Fruit fly (Drosophila melanogaster) whole organism, prepupa: ENCODE data around the gene CG10898.

Experiments
- Blimp-1 ChIP-seq: fragments of 200-800 bp; sonication (Bioruptor generic); optimal IDR thresholded peaks from 3 replicates; lab custom pipeline; 2017; ENCODE audit warnings: missing biosample characterization, missing genetic modification characterization, mild to moderate bottlenecking, moderate library complexity, missing genetic modification reagents
- CG10669 ChIP-seq: fragments of 200-800 bp; sonication (Bioruptor generic); optimal IDR thresholded peaks from 3 replicates; lab custom pipeline; 2018; ENCODE audit warnings: missing biosample characterization, mild to moderate bottlenecking, missing genetic modification characterization, moderate library complexity
- CG11294 ChIP-seq: fragments of 200-800 bp; sonication (Bioruptor generic); IDR thresholded peaks from 2 replicates; pipeline ENCODE4 v1.3.6; 2022; ENCODE audit warnings: missing biosample characterization, missing genetic modification characterization
- CG15336 ChIP-seq: fragments of 200-800 bp; sonication (Bioruptor generic); IDR thresholded peaks from 2 replicates; pipeline ENCODE4 v1.3.6; 2022; ENCODE audit warnings: missing biosample characterization, missing genetic modification characterization
- CG1621 ChIP-seq: fragments of 200-800 bp; sonication (Bioruptor generic); optimal IDR thresholded peaks from 3 replicates; lab custom pipeline; 2018; ENCODE audit warnings: missing biosample characterization, mild to moderate bottlenecking, missing genetic modification characterization
- CG16779 ChIP-seq: fragments of 200-800 bp; sonication (Bioruptor generic); optimal IDR thresholded peaks from 3 replicates; lab custom pipeline; 2017; ENCODE audit warnings: missing biosample characterization, mild to moderate bottlenecking, missing genetic modification characterization
- CG3032 ChIP-seq: fragments of 200-800 bp; optimal IDR thresholded peaks from 2 replicates; lab custom pipeline; 2019; ENCODE audit warnings: missing biosample characterization, mild to moderate bottlenecking, missing genetic modification characterization, moderate library complexity
- CG34406 ChIP-seq: fragments of 200-800 bp; sonication (Bioruptor generic); optimal IDR thresholded peaks from 3 replicates; lab custom pipeline; 2016; ENCODE audit warnings: missing biosample characterization, missing genetic modification characterization
- CG4318 ChIP-seq: fragments of 200-800 bp; sonication (Bioruptor generic); optimal IDR thresholded peaks from 3 replicates; lab custom pipeline; 2017; ENCODE audit warnings: missing biosample characterization, mild to moderate bottlenecking, missing genetic modification characterization
- CG6163 ChIP-seq: fragments of 200-800 bp; sonication (Bioruptor generic); IDR thresholded peaks from 3 replicates; pipeline ENCODE4 v1.3.6; 2022; ENCODE audit warnings: missing biosample characterization, missing genetic modification characterization
- CG6276 ChIP-seq: fragments of 200-800 bp; sonication (Bioruptor generic); optimal IDR thresholded peaks from 2 replicates; lab custom pipeline; 2017; ENCODE audit warnings: missing biosample characterization, mild to moderate bottlenecking, missing genetic modification characterization
- CG6792 ChIP-seq: fragments of 200-800 bp; sonication (Bioruptor generic); optimal IDR thresholded peaks from 3 replicates; lab custom pipeline; 2016; ENCODE audit warnings: missing biosample characterization, missing genetic modification characterization
- CG6808 ChIP-seq: fragments of 200-800 bp; sonication (Bioruptor generic); optimal IDR thresholded peaks from 3 replicates; lab custom pipeline; 2017; ENCODE audit warnings: missing biosample characterization, missing genetic modification characterization, mild to moderate bottlenecking, moderate library complexity, missing genetic modification reagents
- CG6854 ChIP-seq: fragments of 200-800 bp; sonication (Bioruptor generic); optimal IDR thresholded peaks from 2 replicates; lab custom pipeline; 2017; ENCODE audit warnings: missing biosample characterization, mild to moderate bottlenecking, missing genetic modification characterization
- CG7368 ChIP-seq: fragments of 200-800 bp; sonication (Bioruptor generic); optimal IDR thresholded peaks from 3 replicates; lab custom pipeline; 2016; ENCODE audit warnings: missing biosample characterization, missing genetic modification characterization
- CG8119 ChIP-seq: fragments of 200-800 bp; sonication (Bioruptor generic); IDR thresholded peaks from 3 replicates; pipeline ENCODE4 v1.3.6; 2022; ENCODE audit warnings: missing biosample characterization, missing genetic modification characterization
- CG8319 ChIP-seq: fragments of 200-800 bp; sonication (Bioruptor generic); optimal IDR thresholded peaks from 3 replicates; lab custom pipeline; 2016; ENCODE audit warnings: missing biosample characterization, missing genetic modification characterization
- CG8632 ChIP-seq: fragments of 200-800 bp; sonication (Bioruptor generic); optimal IDR thresholded peaks from 3 replicates; lab custom pipeline; 2016; ENCODE audit warnings: missing biosample characterization, missing genetic modification characterization
- CG9139 ChIP-seq: fragments of 200-800 bp; sonication (Bioruptor generic); optimal IDR thresholded peaks from 3 replicates; lab custom pipeline; 2017; ENCODE audit warnings: missing biosample characterization, mild to moderate bottlenecking, missing genetic modification characterization
- Eip75B ChIP-seq: fragments of 200-800 bp; sonication (Bioruptor generic); optimal IDR thresholded peaks from 3 replicates; lab custom pipeline; 2016; ENCODE audit warnings: missing biosample characterization, missing genetic modification characterization
- Eip78C ChIP-seq: fragments of 200-800 bp; sonication (Bioruptor generic); peaks from one replicate; lab custom pipeline; 2016; ENCODE audit warnings: missing biosample characterization, missing genetic modification characterization
- Eip93F ChIP-seq: fragments of 200-800 bp; sonication (Bioruptor generic); optimal IDR thresholded peaks from 2 replicates; lab custom pipeline; 2016; ENCODE audit warnings: missing biosample characterization, mild to moderate bottlenecking, missing genetic modification characterization
- Ets96B ChIP-seq: fragments of 200-800 bp; optimal IDR thresholded peaks from 2 replicates; lab custom pipeline; 2019; ENCODE audit warnings: missing biosample characterization, mild to moderate bottlenecking, missing genetic modification characterization, moderate library complexity
- Hr38 ChIP-seq: sonication (Bioruptor generic); optimal IDR thresholded peaks from 2 replicates; lab custom pipeline; 2016; ENCODE audit warnings: missing biosample characterization, missing genetic modification characterization
- Hr39 ChIP-seq: fragments of 200-800 bp; sonication (Bioruptor generic); optimal IDR thresholded peaks from 2 replicates; lab custom pipeline; 2016; ENCODE audit warnings: missing biosample characterization, missing genetic modification characterization
- Hr4 ChIP-seq: fragments of 200-800 bp; sonication (Bioruptor generic); optimal IDR thresholded peaks from 3 replicates; lab custom pipeline; 2016; ENCODE audit warnings: missing biosample characterization, missing genetic modification characterization
- Lpt ChIP-seq: fragments of 200-800 bp; sonication (Bioruptor generic); optimal IDR thresholded peaks from 3 replicates; lab custom pipeline; 2016; ENCODE audit warnings: missing biosample characterization, missing genetic modification characterization
- Met ChIP-seq: fragments of 200-800 bp; sonication (Bioruptor generic); optimal IDR thresholded peaks from 3 replicates; lab custom pipeline; 2016; ENCODE audit warnings: missing biosample characterization, missing genetic modification characterization
- OdsH ChIP-seq: fragments of 200-800 bp; sonication (Bioruptor generic); optimal IDR thresholded peaks from 3 replicates; lab custom pipeline; 2016; ENCODE audit warnings: missing biosample characterization, missing genetic modification characterization
- Smox ChIP-seq: fragments of 200-800 bp; sonication (Bioruptor generic); optimal IDR thresholded peaks from 3 replicates; lab custom pipeline; 2016; ENCODE audit warnings: missing biosample characterization, missing genetic modification characterization
- Sox14 ChIP-seq: fragments of 200-800 bp; sonication (Bioruptor generic); optimal IDR thresholded peaks from 3 replicates; lab custom pipeline; 2016; ENCODE audit warnings: missing biosample characterization, missing genetic modification characterization
- Sox15 ChIP-seq: fragments of 200-800 bp; sonication (Bioruptor generic); optimal IDR thresholded peaks from 3 replicates; lab custom pipeline; 2016; ENCODE audit warnings: missing biosample characterization, missing genetic modification characterization
- achi ChIP-seq: fragments of 200-800 bp; sonication (Bioruptor generic); optimal IDR thresholded peaks from 3 replicates; lab custom pipeline; 2016; ENCODE audit warnings: missing biosample characterization, missing genetic modification characterization
- cyc ChIP-seq: fragments of 200-800 bp; sonication (Bioruptor generic); optimal IDR thresholded peaks from 3 replicates; lab custom pipeline; 2016; ENCODE audit warnings: missing biosample characterization, missing genetic modification characterization
- dac ChIP-seq: fragments of 200-800 bp; sonication (Bioruptor generic); optimal IDR thresholded peaks from 2 replicates; lab custom pipeline; 2017; ENCODE audit warnings: missing biosample characterization, mild to moderate bottlenecking, missing genetic modification characterization
- dsx ChIP-seq: fragments of 200-800 bp; optimal IDR thresholded peaks from 3 replicates; lab custom pipeline; 2019; ENCODE audit warnings: missing biosample characterization, mild to moderate bottlenecking, missing genetic modification characterization, moderate library complexity; ENCODE audit not compliant: poor library complexity, severe bottlenecking
- eg ChIP-seq: fragments of 200-800 bp; sonication (Bioruptor generic); IDR thresholded peaks from 3 replicates; pipeline ENCODE4 v1.3.6; 2022; ENCODE audit warnings: missing biosample characterization, missing genetic modification characterization
- esn ChIP-seq: fragments of 200-800 bp; sonication (Bioruptor generic); optimal IDR thresholded peaks from 2 replicates; lab custom pipeline; 2016; ENCODE audit warnings: missing biosample characterization, mild to moderate bottlenecking, missing genetic modification characterization, moderate library complexity
- fd59A ChIP-seq: fragments of 200-800 bp; sonication (Bioruptor generic); optimal IDR thresholded peaks from 2 replicates; lab custom pipeline; 2017; ENCODE audit warnings: missing biosample characterization, mild to moderate bottlenecking, missing genetic modification characterization, missing genetic modification reagents
- fd85E ChIP-seq: fragments of 200-800 bp; sonication (Bioruptor generic); optimal IDR thresholded peaks from 3 replicates; lab custom pipeline; 2016; ENCODE audit warnings: missing biosample characterization, missing genetic modification characterization
- lz ChIP-seq: fragments of 200-800 bp; sonication (Bioruptor generic); optimal IDR thresholded peaks from 3 replicates; lab custom pipeline; 2016; ENCODE audit warnings: missing biosample characterization, missing genetic modification characterization
- net ChIP-seq: fragments of 200-800 bp; sonication (Bioruptor generic); optimal IDR thresholded peaks from 3 replicates; lab custom pipeline; 2016; ENCODE audit warnings: missing biosample characterization, missing genetic modification characterization
- pdm3 ChIP-seq: fragments of 200-800 bp; sonication (Bioruptor generic); optimal IDR thresholded peaks from 3 replicates; lab custom pipeline; 2016; ENCODE audit warnings: missing biosample characterization, missing genetic modification characterization
- ss ChIP-seq, 2 experiments: fragments of 200-800 bp; sonication (Bioruptor generic); optimal IDR thresholded peaks; 2 replicates in 1 of 2; 3 replicates in 1 of 2; lab custom pipeline; 2017 to 2018; ENCODE audit warnings: mild to moderate bottlenecking in 2 of 2, missing biosample characterization in 2 of 2, missing genetic modification characterization in 2 of 2, moderate library complexity in 1 of 2
- topi ChIP-seq: fragments of 200-800 bp; sonication (Bioruptor generic); optimal IDR thresholded peaks from 3 replicates; lab custom pipeline; 2016; ENCODE audit warnings: missing biosample characterization, missing genetic modification characterization
- vri ChIP-seq: fragments of 200-800 bp; sonication (Bioruptor generic); optimal IDR thresholded peaks from 3 replicates; lab custom pipeline; 2016; ENCODE audit warnings: missing biosample characterization, mild to moderate bottlenecking, missing genetic modification characterization

Gene CG10898

dm6 chr3R:11582253-11582589 is 24.6 kb downstream of the CG10898 start (continued):
- TF ChIP-seq CG6276 (GFP tag; lab: Kevin White, UChicago): no peak
- TF ChIP-seq CG15336 (GFP tag; lab: Robert Waterston, UW): peak; percentile 96
- peak in 1 of 2 experiments; percentile 73 for TF ChIP-seq ss (GFP tag; optimal IDR thresholded peaks at IDR 0.05; lab: Kevin White, UChicago)
- no peak for TF ChIP-seq Hr39 (GFP tag; lab: Kevin White, UChicago)
- no peak for TF ChIP-seq vri
- no peak for TF ChIP-seq topi (GFP tag; lab: Kevin White, UChicago)
- TF ChIP-seq CG16779 (tag; lab: Kevin White, UChicago): no peak

dm6 chr3R:11589764-11590358 is 32.3 kb downstream of the CG10898 start, which contains the start of gene CG6791:
TSS of gene CG6791 (minus strand) at chr3R:11590146.
- TF ChIP-seq net (GFP tag; lab: Kevin White, UChicago) (no peak), Sox14 (GFP tag; lab: Kevin White, UChicago) (no peak)
- TF ChIP-seq, all 60 proteins: peak for 0

dm6 chr3R:11595523-11595922 is 37.9 kb downstream of the CG10898 start:
- TF ChIP-seq CG6792 (GFP tag; lab: Kevin White, UChicago) (peak; percentile 2), cyc (GFP tag; lab: Kevin White, UChicago) (no peak), Blimp-1 (GFP tag; lab: Kevin White, UChicago) (no peak), CG6163 (GFP tag; lab: Robert Waterston, UW) (peak; percentile 51; the same call in 1 of the 3 replicates), Sox15 (GFP tag; lab: Kevin White, UChicago) (no peak), Hr39 (GFP tag; lab: Kevin White, UChicago) (peak; percentile 21), vri (no peak), Smox (GFP tag; lab: Kevin White, UChicago) (no peak), pdm3 (GFP tag; lab: Kevin White, UChicago) (no peak), Sox14 (GFP tag; lab: Kevin White, UChicago) (peak; percentile 26), CG8319 (GFP tag; lab: Kevin White, UChicago) (no peak), lz (peak; percentile 6), CG9139 (GFP tag; lab: Kevin White, UChicago) (no peak), CG1621 (no peak), Hr38 (GFP tag; lab: Kevin White, UChicago) (no peak), CG15336 (GFP tag; lab: Robert Waterston, UW) (peak; percentile 73), Eip78C (GFP tag; lab: Kevin White, UChicago) (peak; percentile 81), CG6808 (GFP tag; lab: Kevin White, UChicago) (no peak), CG3032 (peak; percentile 28), CG6854 (GFP tag; lab: Kevin White, UChicago) (no peak), Hr4 (no peak), Eip93F (GFP tag; lab: Kevin White, UChicago) (no peak), Eip75B (GFP tag; lab: Kevin White, UChicago) (no peak), fd59A (GFP tag; lab: Kevin White, UChicago) (peak; percentile 5), dsx (GFP tag; lab: Kevin White, UChicago) (no peak), esn (peak; percentile 10), Met (GFP tag; lab: Kevin White, UChicago) (no peak), CG10669 (GFP tag; lab: Kevin White, UChicago) (no peak), Lpt (GFP tag; lab: Kevin White, UChicago) (peak; percentile 51), OdsH (no peak), dac (GFP tag; lab: Kevin White, UChicago) (peak; percentile 6), CG6276 (GFP tag; lab: Kevin White, UChicago) (peak; percentile 42), CG4318 (peak; percentile 60), CG11294 (GFP tag; lab: Robert Waterston, UW) (peak; percentile 44), CG34406 (peak; percentile 8), fd85E (GFP tag; lab: Kevin White, UChicago) (no peak), ss (GFP tag; optimal IDR thresholded peaks at IDR 0.05; lab: Kevin White, UChicago) (peak in 1 of 2 experiments; percentile 19), Ets96B (tag; lab: Kevin White, UChicago) (peak; percentile 5), achi (GFP tag; lab: Kevin White, UChicago) (peak; percentile 22), CG8119 (peak; percentile 75), CG7368 (no peak), CG8632 (GFP tag; lab: Kevin White, UChicago) (no peak), eg (GFP tag; lab: Robert Waterston, UW) (peak; percentile 74), net (GFP tag; lab: Kevin White, UChicago) (peak; percentile 41)
